Worm (Caenorhabditis elegans): ENCODE measurements around the gene Y57G11C.8.

- TF ChIP-seq W03F9.2 (tag; optimal IDR thresholded peaks at IDR 0.05) (no peak), dao-5 (tag; optimal IDR thresholded peaks at IDR 0.05) (no peak), him-1 (tag; optimal IDR thresholded peaks at IDR 0.05) (no peak)
Observed at ce11 chrIV:14797354-14797753, 15.7 kb downstream of the Y57G11C.8 start, which contains the start of the genes Y57G11C.1147 and nuo-3.

Measured in whole organism, L4/young adult.